Worm (Caenorhabditis elegans): ENCODE results near the gene coq-6.

DNA sequence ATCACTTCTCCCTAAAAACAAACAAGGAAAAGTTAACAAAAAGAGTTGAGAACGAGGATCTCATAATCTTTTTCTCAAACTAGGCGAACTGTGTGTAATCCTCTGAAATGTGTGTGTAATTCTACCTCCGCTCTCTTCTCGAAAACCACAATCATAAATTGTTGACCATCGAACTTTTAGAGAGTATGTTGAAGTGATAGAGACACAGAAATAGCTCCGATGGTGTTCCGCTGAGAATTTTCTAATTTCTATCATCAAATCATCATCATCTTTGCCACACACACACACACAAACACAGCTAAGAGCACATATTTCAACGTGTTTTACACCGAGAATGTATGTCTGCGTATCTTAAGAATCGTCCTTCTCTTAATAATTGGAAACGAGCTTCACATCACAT is 41.0 kb upstream of the coq-6 start:
- TF ChIP-seq dpl-1 (GFP tag; optimal IDR thresholded peaks at IDR 0.05), result no peak
- TF ChIP-seq pha-4 (tag; optimal IDR thresholded peaks at IDR 0.05), result no peak
- no peak for TF ChIP-seq B0035.1 (tag; optimal IDR thresholded peaks at IDR 0.05)
- no peak for TF ChIP-seq tlf-1 (GFP tag; optimal IDR thresholded peaks at IDR 0.05)
- no peak for TF ChIP-seq mxl-1 (tag; optimal IDR thresholded peaks at IDR 0.05)
